Worm (Caenorhabditis elegans) whole organism, L1 larva: Measurements from ENCODE around the gene atp-5.
A peak's percentile ranks its signal among the peaks of the same experiment; 100 is the strongest.

Experiments used
- C34B4.2 ChIP-seq: sonication (generic microtip); optimal IDR thresholded peaks from 2 replicates; lab custom pipeline; 2017; ENCODE audit warnings: mild to moderate bottlenecking, missing genetic modification characterization, missing compliant biosample characterization
- F16B12.6 ChIP-seq: fragments of 150-350 bp; optimal IDR thresholded peaks from 2 replicates; lab custom pipeline; 2014; ENCODE audit warnings: missing biosample characterization, missing genetic modification characterization
- aha-1 ChIP-seq: fragments of 150-350 bp; optimal IDR thresholded peaks from 2 replicates; lab custom pipeline; 2014; ENCODE audit warnings: missing biosample characterization, missing genetic modification characterization
- alr-1 ChIP-seq: fragments of 200-800 bp; sonication (Bioruptor generic); optimal IDR thresholded peaks from 2 replicates; lab custom pipeline; 2018; ENCODE audit warnings: borderline replicate concordance, mild to moderate bottlenecking, missing genetic modification characterization, missing compliant biosample characterization
- aly-2 ChIP-seq: fragments of 150-350 bp; optimal IDR thresholded peaks from 2 replicates; lab custom pipeline; 2014; ENCODE audit warnings: missing biosample characterization, missing genetic modification characterization
- blmp-1 ChIP-seq: fragments of 150-350 bp; optimal IDR thresholded peaks from 2 replicates; lab custom pipeline; 2014; ENCODE audit warnings: missing biosample characterization, missing genetic modification characterization
- ceh-88 ChIP-seq: fragments of 200-800 bp; sonication (Bioruptor generic); IDR thresholded peaks from 2 replicates; pipeline ENCODE4 v1.3.6; 2022; ENCODE audit warnings: missing genetic modification characterization, missing compliant biosample characterization
- ceh-90 ChIP-seq: sonication (generic microtip); optimal IDR thresholded peaks from 2 replicates; lab custom pipeline; 2016; ENCODE audit warnings: missing genetic modification characterization, missing compliant biosample characterization
- dpl-1 ChIP-seq, 3 experiments: fragments of 150-350 bp in 2 of 3; sonication (generic microtip) in 1 of 3; optimal IDR thresholded peaks; 2 replicates each; lab custom pipeline; 2014 to 2017; ENCODE audit warnings: missing biosample characterization in 3 of 3, missing genetic modification characterization in 3 of 3, missing genetic modification reagents in 3 of 3
- dsc-1 ChIP-seq: sonication (generic microtip); optimal IDR thresholded peaks from 2 replicates; lab custom pipeline; 2016; ENCODE audit warnings: mild to moderate bottlenecking, missing genetic modification characterization, missing compliant biosample characterization
- efl-1 ChIP-seq, 4 experiments: fragments of 150-350 bp; optimal IDR thresholded peaks in 3 of 4; peaks in 1 of 4; 1 replicate in 1 of 4; 2 replicates in 3 of 4; lab custom pipeline; 2014; ENCODE audit warnings: missing biosample characterization in 2 of 4, missing genetic modification characterization in 2 of 4, missing genetic modification reagents in 2 of 4
- efl-3 ChIP-seq: fragments of 200-800 bp; sonication (Bioruptor generic); optimal IDR thresholded peaks from 2 replicates; lab custom pipeline; 2018; ENCODE audit warnings: mild to moderate bottlenecking, missing genetic modification characterization, missing compliant biosample characterization
- egl-13 ChIP-seq: sonication (generic microtip); optimal IDR thresholded peaks from 2 replicates; lab custom pipeline; 2016; ENCODE audit warnings: missing genotype, missing genetic modification reagents, missing genetic modification characterization, missing compliant biosample characterization
- elt-2 ChIP-seq: sonication (generic microtip); optimal IDR thresholded peaks from 2 replicates; lab custom pipeline; 2016; ENCODE audit warnings: missing genetic modification characterization, mild to moderate bottlenecking, inconsistent platforms, missing compliant biosample characterization, missing genetic modification reagents
- elt-3 ChIP-seq, 6 experiments: fragments of 150-350 bp in 1 of 6; sonication (generic microtip); optimal IDR thresholded peaks; 2 replicates each; lab custom pipeline; 2017 to 2018; ENCODE audit warnings: missing biosample characterization in 6 of 6, missing genetic modification characterization in 6 of 6, inconsistent platforms in 1 of 6
- ets-5 ChIP-seq: fragments of 200-800 bp; sonication (Bioruptor generic); IDR thresholded peaks from 2 replicates; pipeline ENCODE4 v1.3.6; 2022; ENCODE audit warnings: missing genetic modification characterization, missing compliant biosample characterization
- fkh-4 ChIP-seq: sonication (generic microtip); optimal IDR thresholded peaks from 2 replicates; lab custom pipeline; 2016; ENCODE audit warnings: missing compliant biosample characterization, missing genetic modification characterization, borderline replicate concordance
- fos-1 ChIP-seq: fragments of 150-350 bp; optimal IDR thresholded peaks from 2 replicates; lab custom pipeline; 2014; ENCODE audit warnings: missing biosample characterization, missing genetic modification characterization
- hlh-17 ChIP-seq: fragments of 200-800 bp; sonication (Bioruptor generic); optimal IDR thresholded peaks from 2 replicates; lab custom pipeline; 2018; ENCODE audit warnings: missing genetic modification characterization, mild to moderate bottlenecking, missing compliant biosample characterization, moderate library complexity, borderline replicate concordance
- hlh-4 ChIP-seq: sonication (generic microtip); optimal IDR thresholded peaks from 2 replicates; lab custom pipeline; 2016; ENCODE audit warnings: mild to moderate bottlenecking, missing genetic modification characterization, missing compliant biosample characterization
- hpl-2 ChIP-seq: fragments of 150-350 bp; optimal IDR thresholded peaks from 2 replicates; lab custom pipeline; 2014; ENCODE audit warnings: missing biosample characterization, missing genetic modification reagents, missing genetic modification characterization
- jun-1 ChIP-seq: fragments of 150-350 bp; optimal IDR thresholded peaks from 2 replicates; lab custom pipeline; 2014; ENCODE audit warnings: missing biosample characterization, missing genetic modification reagents, missing genetic modification characterization
- lin-13 ChIP-seq: fragments of 150-350 bp; optimal IDR thresholded peaks from 2 replicates; lab custom pipeline; 2014; ENCODE audit warnings: missing biosample characterization, missing genetic modification reagents, missing genetic modification characterization
- lin-15B ChIP-seq: fragments of 150-350 bp; sonication (generic microtip); optimal IDR thresholded peaks from 3 replicates; lab custom pipeline; 2014; ENCODE audit warnings: missing biosample characterization, missing genetic modification characterization
- lir-3 ChIP-seq: sonication (generic microtip); optimal IDR thresholded peaks from 2 replicates; lab custom pipeline; 2016; ENCODE audit warnings: mild to moderate bottlenecking, missing genetic modification characterization, moderate library complexity, missing compliant biosample characterization; ENCODE audit not compliant: poor library complexity
- lsy-2 ChIP-seq, 2 experiments: fragments of 150-350 bp; optimal IDR thresholded peaks; 2 replicates each; lab custom pipeline; 2014; ENCODE audit warnings: missing biosample characterization in 2 of 2, missing genetic modification characterization in 2 of 2
- mdl-1 ChIP-seq, 2 experiments: fragments of 150-350 bp; optimal IDR thresholded peaks; 2 replicates each; lab custom pipeline; 2014 to 2017; ENCODE audit warnings: missing biosample characterization in 2 of 2, missing genetic modification characterization in 2 of 2, inconsistent platforms in 1 of 2
- nhr-11 ChIP-seq: fragments of 150-350 bp; optimal IDR thresholded peaks from 2 replicates; lab custom pipeline; 2014; ENCODE audit warnings: missing biosample characterization, missing genetic modification characterization
- nhr-19 ChIP-seq: fragments of 200-800 bp; sonication (Bioruptor generic); conservative IDR thresholded peaks from 2 replicates; pipeline ENCODE4 v1.3.6; 2022; ENCODE audit warnings: missing genetic modification characterization, missing compliant biosample characterization
- nhr-20 ChIP-seq: sonication (generic microtip); optimal IDR thresholded peaks from 2 replicates; lab custom pipeline; 2016; ENCODE audit warnings: mild to moderate bottlenecking, missing genetic modification characterization, missing compliant biosample characterization
- nhr-28 ChIP-seq: fragments of 150-350 bp; optimal IDR thresholded peaks from 2 replicates; lab custom pipeline; 2014; ENCODE audit warnings: missing biosample characterization, missing genetic modification characterization
- nhr-47 ChIP-seq: sonication (generic microtip); optimal IDR thresholded peaks from 2 replicates; lab custom pipeline; 2016; ENCODE audit warnings: mild to moderate bottlenecking, missing genetic modification characterization, moderate library complexity, missing compliant biosample characterization
- nhr-71 ChIP-seq: sonication (generic microtip); optimal IDR thresholded peaks from 2 replicates; lab custom pipeline; 2016; ENCODE audit warnings: mild to moderate bottlenecking, missing genetic modification characterization, moderate library complexity, missing compliant biosample characterization
- nhr-76 ChIP-seq: sonication (generic microtip); optimal IDR thresholded peaks from 2 replicates; lab custom pipeline; 2017; ENCODE audit warnings: missing biosample characterization, missing genetic modification characterization
- nhr-77 ChIP-seq: fragments of 150-350 bp; optimal IDR thresholded peaks from 2 replicates; lab custom pipeline; 2014; ENCODE audit warnings: missing biosample characterization, missing genetic modification characterization
- nhr-85 ChIP-seq: sonication (generic microtip); peaks from one replicate; lab custom pipeline; 2016; ENCODE audit warnings: missing genetic modification characterization, inconsistent platforms, missing compliant biosample characterization
- pag-3 ChIP-seq: sonication (generic microtip); optimal IDR thresholded peaks from 2 replicates; lab custom pipeline; 2017; ENCODE audit warnings: missing genetic modification characterization, mild to moderate bottlenecking, missing compliant biosample characterization, antibody characterized with exemption, borderline replicate concordance; ENCODE audit not compliant: insufficient read depth
- pax-3 ChIP-seq: fragments of 200-800 bp; sonication (Bioruptor generic); optimal IDR thresholded peaks from 2 replicates; lab custom pipeline; 2018; ENCODE audit warnings: mild to moderate bottlenecking, missing genetic modification characterization, moderate library complexity, missing compliant biosample characterization
- rnt-1 ChIP-seq: sonication (generic microtip); optimal IDR thresholded peaks from 2 replicates; lab custom pipeline; 2016; ENCODE audit warnings: mild to moderate bottlenecking, missing genetic modification characterization, moderate library complexity, missing compliant biosample characterization
- snpc-4 ChIP-seq: fragments of 150-350 bp; optimal IDR thresholded peaks from 2 replicates; lab custom pipeline; 2014; ENCODE audit warnings: missing biosample characterization, missing genetic modification characterization
- snu-23 ChIP-seq: sonication (generic microtip); optimal IDR thresholded peaks from 2 replicates; lab custom pipeline; 2016; ENCODE audit warnings: missing genetic modification characterization, missing compliant biosample characterization
- sox-4 ChIP-seq: sonication (generic microtip); optimal IDR thresholded peaks from 2 replicates; lab custom pipeline; 2016; ENCODE audit warnings: missing genetic modification characterization, missing compliant biosample characterization
- sptf-1 ChIP-seq: fragments of 150-350 bp; optimal IDR thresholded peaks from 2 replicates; lab custom pipeline; 2014; ENCODE audit warnings: missing biosample characterization, missing genetic modification characterization
- swsn-7 ChIP-seq: sonication (generic microtip); optimal IDR thresholded peaks from 2 replicates; lab custom pipeline; 2016; ENCODE audit warnings: missing genetic modification characterization, missing compliant biosample characterization
- tbx-2 ChIP-seq: sonication (generic microtip); optimal IDR thresholded peaks from 2 replicates; lab custom pipeline; 2016; ENCODE audit warnings: missing genetic modification characterization, missing compliant biosample characterization
- tlp-1 ChIP-seq: fragments of 150-350 bp; optimal IDR thresholded peaks from 2 replicates; lab custom pipeline; 2014; ENCODE audit warnings: missing biosample characterization, missing genetic modification characterization
- unc-130 ChIP-seq: fragments of 150-350 bp; optimal IDR thresholded peaks from 2 replicates; lab custom pipeline; 2017; ENCODE audit warnings: missing biosample characterization, missing genetic modification characterization, inconsistent platforms
- unc-86 ChIP-seq: sonication (generic microtip); optimal IDR thresholded peaks from 2 replicates; lab custom pipeline; 2016; ENCODE audit warnings: missing genetic modification characterization, missing compliant biosample characterization
- xbp-1 ChIP-seq: sonication (generic microtip); optimal IDR thresholded peaks from 2 replicates; lab custom pipeline; 2016; ENCODE audit warnings: missing genetic modification characterization, missing compliant biosample characterization
- ztf-11 ChIP-seq, 2 experiments: sonication (generic microtip); optimal IDR thresholded peaks; 2 replicates each; lab custom pipeline; 2016 to 2017; ENCODE audit warnings: missing genetic modification characterization in 2 of 2, missing biosample characterization in 1 of 2, missing compliant biosample characterization in 1 of 2
- ztf-4 ChIP-seq: fragments of 150-350 bp; optimal IDR thresholded peaks from 2 replicates; lab custom pipeline; 2014; ENCODE audit warnings: missing biosample characterization, missing genetic modification characterization

Gene atp-5

ce11 chrV:11073354-11073753 is 50.3 kb downstream of the atp-5 start (continued):
- TF ChIP-seq jun-1 (tag; lab: Kevin White, UChicago) (no peak), F16B12.6 (tag; lab: Kevin White, UChicago) (no peak), elt-3 (tag; optimal IDR thresholded peaks at IDR 0.05; lab: Kevin White, UChicago) (no peak), pax-3 (no peak), unc-86 (tag; lab: Kevin White, UChicago) (no peak), hlh-4 (no peak), nhr-47 (tag; lab: Kevin White, UChicago) (no peak), ets-5 (no peak), sptf-1 (tag; lab: Kevin White, UChicago) (no peak), lin-15B (tag; lab: Kevin White, UChicago) (no peak), tbx-2 (peak; percentile 14), dsc-1 (tag; lab: Kevin White, UChicago) (peak; percentile 7), nhr-71 (tag; lab: Kevin White, UChicago) (peak; percentile 57), nhr-77 (tag; lab: Kevin White, UChicago) (no peak), xbp-1 (no peak), egl-13 (no peak), snpc-4 (tag; lab: Kevin White, UChicago) (no peak), dpl-1 (GFP tag; optimal IDR thresholded peaks at IDR 0.05; lab: Kevin White, UChicago) (no peak), nhr-85 (no peak), sox-4 (no peak), efl-1 (optimal IDR thresholded peaks at IDR 0.05; lab: Kevin White, UChicago) (no peak), efl-1 (GFP tag; optimal IDR thresholded peaks at IDR 0.05 in 1 of 2; lab: Kevin White, UChicago) (peak in 1 of 2 experiments; percentile 49), lsy-2 (tag; optimal IDR thresholded peaks at IDR 0.05; lab: Kevin White, UChicago) (peak in 1 of 2 experiments; percentile 36), mdl-1 (tag; optimal IDR thresholded peaks at IDR 0.05; lab: Kevin White, UChicago) (no peak), alr-1 (tag; lab: Kevin White, UChicago) (no peak), ztf-4 (no peak), efl-3 (GFP tag; lab: Kevin White, UChicago) (no peak), blmp-1 (tag; lab: Kevin White, UChicago) (no peak), tlp-1 (tag; lab: Kevin White, UChicago) (no peak), swsn-7 (tag; lab: Kevin White, UChicago) (no peak), nhr-20 (tag; lab: Kevin White, UChicago) (no peak), ceh-90 (tag; lab: Kevin White, UChicago) (no peak), nhr-19 (GFP tag; lab: Robert Waterston, UW) (peak; percentile 49), ceh-88 (GFP tag; lab: Robert Waterston, UW) (no peak), fkh-4 (tag; lab: Kevin White, UChicago) (no peak), rnt-1 (tag; lab: Kevin White, UChicago) (peak; percentile 73), snu-23 (GFP tag; lab: Kevin White, UChicago) (peak; percentile 9), fos-1 (tag; lab: Kevin White, UChicago) (no peak), nhr-76 (tag; lab: Kevin White, UChicago) (no peak), C34B4.2 (tag; lab: Kevin White, UChicago) (no peak), aly-2 (tag; lab: Kevin White, UChicago) (no peak), lin-13 (GFP tag; lab: Kevin White, UChicago) (no peak), ztf-11 (tag; optimal IDR thresholded peaks at IDR 0.05; lab: Kevin White, UChicago) (no peak), lir-3 (tag; lab: Kevin White, UChicago) (no peak), aha-1 (tag; lab: Kevin White, UChicago) (no peak), hlh-17 (GFP tag; lab: Kevin White, UChicago) (no peak), hpl-2 (no peak), unc-130 (tag; lab: Kevin White, UChicago) (no peak), pag-3 (tag; lab: Kevin White, UChicago) (peak; percentile 82), nhr-11 (tag; lab: Kevin White, UChicago) (no peak), elt-2 (no peak), nhr-28 (tag; lab: Kevin White, UChicago) (no peak)
